Worm (Caenorhabditis elegans) whole organism, young adult: ENCODE data around the gene nurf-1.

ENCODE experiments used
- B0035.1 ChIP-seq: sonication (generic microtip); optimal IDR thresholded peaks from 2 replicates; lab custom pipeline; 2016; ENCODE audit warnings: missing genetic modification characterization, mild to moderate bottlenecking, missing compliant biosample characterization, missing genotype, missing genetic modification reagents
- B0261.1 ChIP-seq: sonication (generic microtip); optimal IDR thresholded peaks from 2 replicates; lab custom pipeline; 2016; ENCODE audit warnings: mild to moderate bottlenecking, missing genetic modification characterization, moderate library complexity, missing compliant biosample characterization
- Y67H2A.10 ChIP-seq: fragments of 200-800 bp; sonication (Bioruptor generic); conservative IDR thresholded peaks from 2 replicates; pipeline ENCODE4 v1.3.6; 2022; ENCODE audit warnings: missing genetic modification reagents, missing genetic modification characterization, missing compliant biosample characterization
- attf-5 ChIP-seq: fragments of 200-800 bp; sonication (Bioruptor generic); optimal IDR thresholded peaks from 2 replicates; lab custom pipeline; 2018; ENCODE audit warnings: mild to moderate bottlenecking, missing genetic modification characterization, missing compliant biosample characterization
- hlh-12 ChIP-seq: sonication (generic microtip); optimal IDR thresholded peaks from 2 replicates; lab custom pipeline; 2016; ENCODE audit warnings: missing genetic modification characterization, missing compliant biosample characterization
- hsf-1 ChIP-seq: fragments of 200-800 bp; sonication (Bioruptor generic); IDR thresholded peaks from 2 replicates; pipeline ENCODE4 v1.3.6; 2022; ENCODE audit warnings: missing genetic modification reagents, missing genetic modification characterization, missing compliant biosample characterization
- nfya-1 ChIP-seq: sonication (generic microtip); optimal IDR thresholded peaks from 2 replicates; lab custom pipeline; 2017; ENCODE audit warnings: antibody characterized with exemption, missing compliant biosample characterization, missing genetic modification characterization, borderline replicate concordance; ENCODE audit not compliant: insufficient read depth
- snpc-3.4 ChIP-seq: sonication (generic microtip); optimal IDR thresholded peaks from 2 replicates; lab custom pipeline; 2017; ENCODE audit warnings: missing genetic modification characterization, mild to moderate bottlenecking, missing compliant biosample characterization, antibody characterized with exemption, moderate library complexity, missing genotype, missing genetic modification reagents
- ztf-6 ChIP-seq: fragments of 200-800 bp; sonication (Bioruptor generic); IDR thresholded peaks from 2 replicates; pipeline ENCODE4 v1.3.6; 2022; ENCODE audit warnings: missing genetic modification reagents, missing genetic modification characterization, missing compliant biosample characterization

DNA sequence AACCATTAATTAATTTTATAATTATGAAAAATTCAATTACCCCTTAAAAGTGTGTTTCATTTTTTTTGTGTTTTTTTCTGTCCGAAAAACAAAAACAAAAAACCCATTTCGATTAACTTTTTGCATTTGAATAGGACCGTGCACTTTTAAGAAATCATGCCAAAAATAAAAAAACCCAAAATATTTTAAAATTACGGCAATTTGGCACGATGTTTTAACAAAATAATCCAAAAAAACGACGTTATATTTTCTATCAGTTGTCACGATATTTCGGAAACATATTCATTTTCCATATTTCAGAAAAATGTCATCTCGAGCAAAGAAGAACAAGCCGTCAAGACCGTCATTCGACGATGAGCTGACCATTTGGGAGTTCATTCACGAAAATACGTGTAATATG, 28.8 kb upstream of the nurf-1 start, which contains the start of gene tebp-1:
- no peak for TF ChIP-seq B0035.1 (tag; lab: Kevin White, UChicago)
- TF ChIP-seq hsf-1 (GFP tag; lab: Robert Waterston, UW) = no peak
- no peak for TF ChIP-seq hlh-12 (tag; lab: Kevin White, UChicago)
- no peak for TF ChIP-seq B0261.1 (tag; lab: Kevin White, UChicago)
- no peak for TF ChIP-seq snpc-3.4
- TF ChIP-seq ztf-6 (GFP tag; lab: Robert Waterston, UW) = no peak
- TF ChIP-seq nfya-1 (tag; lab: Kevin White, UChicago) = no peak
- no peak for TF ChIP-seq attf-5 (GFP tag; lab: Kevin White, UChicago)
- TF ChIP-seq Y67H2A.10 (GFP tag; lab: Robert Waterston, UW) = no peak
